Fruit fly (Drosophila melanogaster): Measurements from ENCODE around the gene KLHL18.
"Not testable (repeated sequence)": the region's sequence is repeated elsewhere in the genome, so short reads cannot be mapped to it uniquely, and the experiment has no call there.

KLHL18 gene

DNA sequence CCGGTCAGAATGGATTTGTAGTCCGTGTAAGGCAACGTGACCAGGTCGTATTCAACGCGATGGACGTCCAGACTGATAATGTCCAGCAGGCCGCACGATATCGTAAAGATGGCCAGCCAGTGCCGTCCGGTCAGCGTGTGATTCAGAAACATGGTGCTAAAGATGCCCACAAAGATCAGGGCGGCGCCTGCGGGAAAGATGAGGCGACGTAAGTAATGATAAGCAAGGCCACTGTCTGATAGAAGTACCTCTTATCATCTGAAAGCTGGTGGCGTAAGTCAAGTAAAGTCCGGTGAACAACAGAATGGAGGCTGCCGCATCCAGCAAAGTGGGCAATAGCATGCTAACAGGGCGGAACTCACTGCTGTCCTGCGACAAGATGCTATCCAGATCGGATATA lies 36.4 kb downstream of the KLHL18 start:
- TF ChIP-seq psq (optimal IDR thresholded peaks at IDR 0.05): no peak
- TF ChIP-seq insv (optimal IDR thresholded peaks at IDR 0.05): no peak
- TF ChIP-seq ttk (optimal IDR thresholded peaks at IDR 0.05): no peak
- no peak for TF ChIP-seq Sin3A (optimal IDR thresholded peaks at IDR 0.05)
- TF ChIP-seq h (optimal IDR thresholded peaks at IDR 0.05): no peak
- TF ChIP-seq Myc (optimal IDR thresholded peaks at IDR 0.05): no peak

DNA sequence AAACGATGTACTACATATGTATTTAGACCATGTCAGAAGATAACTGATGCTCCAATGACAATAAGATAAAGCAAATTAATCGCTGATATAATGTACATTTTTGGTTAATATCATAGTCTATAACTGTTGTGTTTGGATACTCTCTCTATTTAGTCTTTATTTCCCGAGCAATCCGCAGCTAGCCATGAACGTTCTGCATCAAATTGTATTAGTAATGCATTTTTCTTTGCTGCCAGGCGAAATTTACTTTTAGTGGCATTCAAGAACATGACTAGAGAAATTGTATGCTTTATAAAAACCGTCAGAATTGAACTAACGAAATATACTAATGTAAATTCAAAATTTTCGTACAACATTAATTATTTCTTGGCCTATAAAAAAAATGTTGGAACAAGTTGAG lies 38.8 kb downstream of the KLHL18 start, which contains the start of gene GC2:
TSS of gene GC2 (plus strand) at position 301 of the 400 bp plus-strand sequence.
- no peak for TF ChIP-seq h (optimal IDR thresholded peaks at IDR 0.05)
- no peak for TF ChIP-seq Sin3A (optimal IDR thresholded peaks at IDR 0.05)
- no peak for TF ChIP-seq insv (optimal IDR thresholded peaks at IDR 0.05)

DNA sequence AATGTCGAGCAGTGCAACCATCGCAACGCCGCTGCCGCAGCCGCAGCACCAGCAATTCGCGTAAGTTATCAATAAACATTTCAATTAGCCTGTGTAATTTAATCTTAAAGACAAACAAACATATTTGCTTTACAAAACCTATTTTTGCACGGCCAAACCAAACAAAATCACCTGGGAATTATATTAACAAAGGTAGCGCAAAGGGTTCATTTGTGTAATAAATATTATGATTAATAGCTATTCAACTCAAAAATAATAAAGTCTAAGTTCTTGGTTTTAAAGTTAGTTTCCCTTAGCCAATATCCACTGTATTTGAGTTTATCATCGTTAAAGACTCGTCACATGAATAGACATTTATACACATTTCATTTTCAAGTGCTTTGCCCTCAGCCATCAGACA lies 41.0 kb downstream of the KLHL18 start:
- TF ChIP-seq insv (optimal IDR thresholded peaks at IDR 0.05): no peak
- TF ChIP-seq ttk (optimal IDR thresholded peaks at IDR 0.05): no peak
- TF ChIP-seq psq (optimal IDR thresholded peaks at IDR 0.05): no peak
- TF ChIP-seq h (optimal IDR thresholded peaks at IDR 0.05): no peak
- no peak for TF ChIP-seq Sin3A (optimal IDR thresholded peaks at IDR 0.05)
- no peak for TF ChIP-seq Myc (optimal IDR thresholded peaks at IDR 0.05)

DNA sequence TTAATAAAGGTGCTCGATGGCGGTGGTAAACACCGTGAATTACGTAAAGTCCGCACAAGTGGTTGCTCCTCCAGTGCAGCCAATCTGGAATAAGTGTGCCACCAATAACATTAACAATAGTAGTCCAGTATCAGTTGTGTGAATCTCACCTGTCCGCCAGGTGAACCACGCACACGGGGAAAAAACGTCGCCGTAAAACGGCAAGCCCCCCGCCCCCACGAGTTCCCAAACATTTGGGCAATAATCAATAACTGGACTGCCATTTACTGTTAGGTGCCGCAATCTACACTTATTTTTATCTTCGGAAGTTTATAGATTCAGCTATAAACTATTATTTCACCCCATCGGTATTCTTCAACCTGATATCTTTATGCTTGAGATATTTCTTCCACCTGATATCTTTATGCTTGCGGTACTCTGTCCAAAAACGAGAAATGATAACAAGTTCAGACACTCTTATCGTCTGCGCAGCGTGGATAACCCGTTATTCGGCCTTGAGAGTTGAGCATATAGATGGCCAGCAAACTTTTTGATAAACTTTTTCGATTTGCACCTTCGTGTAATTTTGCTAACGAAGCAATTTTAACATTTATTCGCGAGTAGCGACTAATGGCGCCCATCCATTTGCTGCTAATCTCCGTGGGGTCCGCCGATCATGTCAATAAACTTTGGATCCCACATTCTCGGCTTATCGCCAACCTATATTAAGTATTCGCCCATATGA lies 42.0 kb downstream of the KLHL18 start:
- TF ChIP-seq psq (optimal IDR thresholded peaks at IDR 0.05) (no peak), insv (optimal IDR thresholded peaks at IDR 0.05) (no peak), ttk (optimal IDR thresholded peaks at IDR 0.05) (no peak), Myc (optimal IDR thresholded peaks at IDR 0.05) (no peak), h (optimal IDR thresholded peaks at IDR 0.05) (no peak), Sin3A (optimal IDR thresholded peaks at IDR 0.05) (no peak)

DNA sequence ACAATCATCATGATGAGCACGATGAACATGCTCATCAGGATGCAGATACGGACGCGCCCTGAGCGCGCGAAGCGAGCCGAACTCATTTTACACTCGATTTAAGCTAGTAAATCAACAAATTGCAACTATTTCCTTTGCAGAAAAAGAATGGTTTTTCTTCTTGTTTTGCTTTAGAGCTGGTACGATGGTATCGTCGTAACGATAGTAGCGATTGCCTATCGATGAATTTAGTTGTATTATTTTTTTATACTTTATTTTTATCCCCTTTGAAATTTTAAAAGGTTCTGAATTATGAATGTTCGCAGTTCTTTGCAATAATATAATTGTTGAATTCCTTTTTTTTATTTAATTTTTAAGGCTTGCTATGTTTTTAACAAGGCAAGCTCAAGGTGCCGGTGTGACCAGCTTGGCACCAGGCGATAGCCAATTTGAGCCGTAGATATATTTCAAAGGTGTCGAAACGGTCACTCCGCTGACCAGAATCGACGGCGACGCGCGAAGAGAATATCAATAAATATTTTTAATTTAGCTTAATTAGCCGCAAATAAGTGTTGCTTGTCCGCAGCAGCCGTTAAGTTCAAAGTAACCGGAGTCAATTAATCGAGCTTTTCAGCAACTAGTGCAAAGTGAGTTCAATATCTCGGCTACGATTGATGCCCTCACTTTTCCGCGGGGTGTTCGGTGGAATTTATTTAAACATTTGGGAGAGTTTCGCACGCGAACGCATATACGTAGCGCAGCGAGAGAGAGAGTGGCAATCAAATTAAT lies 42.8 kb downstream of the KLHL18 start, which contains the start of the genes CG12213 and GC1:
TSS of gene CG12213 (minus strand) at position 430 of the 768 bp plus-strand sequence.
TSS of gene GC1 (plus strand) at position 447 of the 768 bp plus-strand sequence.
- TF ChIP-seq psq (optimal IDR thresholded peaks at IDR 0.05) (no peak), insv (optimal IDR thresholded peaks at IDR 0.05) (no peak)

DNA sequence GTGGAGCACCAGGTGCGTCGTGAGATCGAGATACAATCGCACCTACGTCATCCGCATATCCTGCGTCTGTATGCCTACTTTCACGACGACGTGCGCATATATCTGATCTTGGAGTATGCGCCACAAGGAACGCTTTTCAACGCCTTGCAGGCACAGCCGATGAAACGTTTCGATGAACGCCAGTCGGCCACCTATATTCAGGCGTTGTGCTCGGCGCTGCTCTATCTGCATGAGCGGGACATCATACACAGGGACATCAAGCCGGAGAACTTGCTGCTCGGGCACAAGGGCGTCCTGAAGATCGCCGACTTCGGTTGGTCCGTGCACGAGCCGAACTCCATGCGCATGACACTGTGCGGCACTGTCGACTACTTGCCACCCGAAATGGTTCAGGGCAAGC lies 46.2 kb downstream of the KLHL18 start:
- TF ChIP-seq insv (optimal IDR thresholded peaks at IDR 0.05) (no peak), psq (optimal IDR thresholded peaks at IDR 0.05) (no peak), h (optimal IDR thresholded peaks at IDR 0.05) (no peak), Myc (optimal IDR thresholded peaks at IDR 0.05) (no peak), ttk (optimal IDR thresholded peaks at IDR 0.05) (no peak), Sin3A (optimal IDR thresholded peaks at IDR 0.05) (no peak)

DNA sequence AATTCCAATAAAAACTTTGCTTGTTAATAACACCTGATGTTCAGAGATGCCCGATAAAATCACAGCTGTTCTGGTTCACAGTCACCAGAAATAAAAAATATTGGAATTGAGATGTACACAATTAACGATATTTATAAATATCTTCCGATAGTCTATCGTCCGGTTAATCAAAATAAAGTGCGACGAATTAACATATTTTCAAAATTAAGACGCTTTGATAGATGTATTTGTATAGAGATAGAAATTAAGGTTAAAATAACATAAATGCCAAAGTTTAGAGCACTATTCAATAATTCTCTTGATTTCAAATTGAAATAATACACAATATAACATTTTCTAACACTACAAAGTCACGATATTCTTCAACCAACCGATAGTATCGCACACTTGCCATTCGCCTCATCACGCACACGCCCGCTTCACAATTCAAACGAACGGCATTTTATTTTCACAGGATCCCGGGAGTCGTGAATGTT lies 47.5 kb downstream of the KLHL18 start, which contains the start of the genes CG3281 and aurA:
TSS of gene CG3281 (minus strand) at position 67 of the 476 bp plus-strand sequence.
TSS of gene aurA (plus strand) at position 386 of the 476 bp plus-strand sequence.
- TF ChIP-seq ttk (optimal IDR thresholded peaks at IDR 0.05): no peak
- TF ChIP-seq Sin3A (optimal IDR thresholded peaks at IDR 0.05): peak; percentile 94

DNA sequence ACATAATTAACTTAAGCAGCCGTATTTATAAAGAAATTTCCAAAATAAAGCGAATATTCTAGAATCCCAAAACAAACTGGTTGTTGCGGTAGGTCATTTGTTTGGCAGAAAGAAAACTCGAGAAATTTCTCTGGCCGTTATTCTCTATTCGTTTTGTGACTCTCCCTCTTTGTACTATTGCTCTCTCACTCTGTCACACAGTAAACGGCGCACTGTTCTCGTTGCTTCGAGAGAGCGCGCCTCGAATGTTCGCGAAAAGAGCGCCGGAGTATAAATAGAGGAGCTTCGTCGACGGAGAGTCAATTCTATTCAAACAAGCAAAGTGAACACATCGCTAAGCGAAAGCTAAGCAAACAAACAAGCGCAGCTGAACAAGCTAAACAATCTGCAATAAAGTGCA lies 52.0 kb downstream of the KLHL18 start, which contains the start of gene Hsp70Ab:
TSS of gene Hsp70Ab (plus strand) at position 301 of the 400 bp plus-strand sequence.
- TF ChIP-seq insv, h, Myc (optimal IDR thresholded peaks at IDR 0.05): not testable (repeated sequence)

All from Kc167 (cell line).